Fruit fly (Drosophila melanogaster) whole organism, embryonic: ENCODE results near the gene nonA.

ENCODE experiments used
- B-H1 ChIP-seq: fragments of 200-800 bp; sonication (Bioruptor generic); IDR thresholded peaks from 3 replicates; pipeline ENCODE4 v1.3.6; 2022; ENCODE audit warnings: missing biosample characterization, missing genetic modification characterization
- Bdp1 ChIP-seq: fragments of 200-800 bp; sonication (Bioruptor generic); optimal IDR thresholded peaks from 3 replicates; lab custom pipeline; 2016; ENCODE audit warnings: missing biosample characterization, missing genetic modification characterization
- CG10543 ChIP-seq: fragments of 200-800 bp; sonication (Bioruptor generic); optimal IDR thresholded peaks from 3 replicates; lab custom pipeline; 2017; ENCODE audit warnings: missing biosample characterization, mild to moderate bottlenecking, missing genetic modification characterization, moderate library complexity
- CG10959 ChIP-seq: fragments of 200-800 bp; sonication (Bioruptor generic); IDR thresholded peaks from 2 replicates; pipeline ENCODE4 v1.3.6; 2022; ENCODE audit warnings: missing biosample characterization, missing genetic modification characterization
- CG11247 ChIP-seq: fragments of 200-800 bp; sonication (Bioruptor generic); IDR thresholded peaks from 2 replicates; pipeline ENCODE4 v1.3.6; 2022; ENCODE audit warnings: missing biosample characterization, missing genetic modification characterization
- CG11695 ChIP-seq: fragments of 200-800 bp; sonication (Bioruptor generic); IDR thresholded peaks from 3 replicates; pipeline ENCODE4 v1.3.6; 2022; ENCODE audit warnings: missing biosample characterization, missing genetic modification characterization
- CG11723 ChIP-seq: fragments of 200-800 bp; sonication (Bioruptor generic); optimal IDR thresholded peaks from 2 replicates; lab custom pipeline; 2017; ENCODE audit warnings: missing biosample characterization, mild to moderate bottlenecking, missing genetic modification characterization
- CG1233 ChIP-seq: fragments of 200-800 bp; sonication (Bioruptor generic); optimal IDR thresholded peaks from 4 replicates; lab custom pipeline; 2018; ENCODE audit warnings: missing biosample characterization, mild to moderate bottlenecking, missing genetic modification characterization
- CG14667 ChIP-seq: fragments of 200-800 bp; sonication (Bioruptor generic); IDR thresholded peaks from 2 replicates; pipeline ENCODE4 v1.3.6; 2022; ENCODE audit warnings: missing biosample characterization, missing genetic modification characterization
- CG17186 ChIP-seq: fragments of 200-800 bp; sonication (Bioruptor generic); optimal IDR thresholded peaks from 3 replicates; lab custom pipeline; 2017; ENCODE audit warnings: missing biosample characterization, missing genetic modification reagents, missing genetic modification characterization
- CG32532 ChIP-seq: fragments of 200-800 bp; sonication (Bioruptor generic); IDR thresholded peaks from 2 replicates; pipeline ENCODE4 v1.3.6; 2022; ENCODE audit warnings: missing biosample characterization, missing genetic modification characterization
- CG3407 ChIP-seq: fragments of 200-800 bp; sonication (Bioruptor generic); optimal IDR thresholded peaks from 2 replicates; lab custom pipeline; 2018; ENCODE audit warnings: missing biosample characterization, mild to moderate bottlenecking, missing genetic modification characterization
- CG34224 ChIP-seq: fragments of 200-800 bp; sonication (Bioruptor generic); IDR thresholded peaks from 3 replicates; pipeline ENCODE4 v1.3.6; 2022; ENCODE audit warnings: missing biosample characterization, missing genetic modification characterization; ENCODE audit not compliant: partially characterized antibody
- CG6854 ChIP-seq: fragments of 200-800 bp; sonication (Bioruptor generic); optimal IDR thresholded peaks from 3 replicates; lab custom pipeline; 2017; ENCODE audit warnings: missing biosample characterization, mild to moderate bottlenecking, missing genetic modification characterization
- CG7786 ChIP-seq: fragments of 200-800 bp; sonication (Bioruptor generic); optimal IDR thresholded peaks from 2 replicates; lab custom pipeline; 2016; ENCODE audit warnings: missing biosample characterization, missing genetic modification characterization
- CG8765 ChIP-seq: fragments of 200-800 bp; sonication (Bioruptor generic); IDR thresholded peaks from 2 replicates; pipeline ENCODE4 v1.3.6; 2022; ENCODE audit warnings: missing biosample characterization, missing genetic modification characterization
- CkIIα-i1 ChIP-seq: fragments of 200-800 bp; sonication (Bioruptor generic); IDR thresholded peaks from 2 replicates; pipeline ENCODE4 v1.3.6; 2022; ENCODE audit warnings: missing biosample characterization, missing genetic modification characterization
- Dfd ChIP-seq, 2 experiments: fragments of >200 bp; optimal IDR thresholded peaks; 2 replicates each; lab custom pipeline; 2017; ENCODE audit warnings: missing biosample characterization in 2 of 2, missing genetic modification characterization in 2 of 2
- Doc3 ChIP-seq: fragments of 200-800 bp; sonication (Bioruptor generic); IDR thresholded peaks from 3 replicates; pipeline ENCODE4 v1.3.6; 2022; ENCODE audit warnings: missing biosample characterization, missing genetic modification characterization; ENCODE audit not compliant: partially characterized antibody
- E2f2 ChIP-seq: fragments of 200-800 bp; sonication (Bioruptor generic); IDR thresholded peaks from 2 replicates; pipeline ENCODE4 v1.3.6; 2022; ENCODE audit warnings: missing biosample characterization, missing genetic modification characterization
- Eip74EF ChIP-seq, 2 experiments: fragments of 200-800 bp in 1 of 2; fragments of >200 bp in 1 of 2; sonication (Bioruptor generic) in 1 of 2; optimal IDR thresholded peaks; 2 replicates each; lab custom pipeline; 2017 to 2019; ENCODE audit warnings: missing biosample characterization in 2 of 2, missing genetic modification characterization in 2 of 2, mild to moderate bottlenecking in 1 of 2, moderate library complexity in 1 of 2
- Gsc ChIP-seq: fragments of 200-800 bp; sonication (Bioruptor generic); IDR thresholded peaks from 2 replicates; pipeline ENCODE4 v1.3.6; 2022; ENCODE audit warnings: missing biosample characterization, missing genetic modification characterization
- HLH3B ChIP-seq: fragments of 200-800 bp; sonication (Bioruptor generic); IDR thresholded peaks from 2 replicates; pipeline ENCODE4 v1.3.6; 2022; ENCODE audit warnings: missing biosample characterization, missing genetic modification characterization
- Hey ChIP-seq: fragments of 200-800 bp; sonication (Bioruptor generic); optimal IDR thresholded peaks from 3 replicates; lab custom pipeline; 2018; ENCODE audit warnings: missing biosample characterization, mild to moderate bottlenecking, missing genetic modification characterization
- Hr78 ChIP-seq, 2 experiments: fragments of 200-800 bp in 1 of 2; fragments of >200 bp in 1 of 2; sonication (Bioruptor generic) in 1 of 2; optimal IDR thresholded peaks; 2 replicates each; lab custom pipeline; 2017 to 2019; ENCODE audit warnings: missing biosample characterization in 2 of 2, missing genetic modification characterization in 2 of 2, mild to moderate bottlenecking in 1 of 2, moderate library complexity in 1 of 2
- Lhr ChIP-seq: fragments of 200-800 bp; sonication (Bioruptor generic); optimal IDR thresholded peaks from 3 replicates; lab custom pipeline; 2017; ENCODE audit warnings: mild to moderate bottlenecking, missing biosample characterization, missing genetic modification reagents, missing genetic modification characterization
- Max ChIP-seq: fragments of 200-800 bp; sonication (Bioruptor generic); optimal IDR thresholded peaks from 2 replicates; lab custom pipeline; 2016; ENCODE audit warnings: missing biosample characterization, mild to moderate bottlenecking, missing genetic modification characterization
- Med ChIP-seq: fragments of 200-800 bp; sonication (Bioruptor generic); peaks from one replicate; lab custom pipeline; 2016; ENCODE audit warnings: missing biosample characterization, missing genetic modification characterization, mild to moderate bottlenecking, inconsistent platforms, moderate library complexity
- Mes4 ChIP-seq: fragments of 200-800 bp; sonication (Bioruptor generic); optimal IDR thresholded peaks from 2 replicates; lab custom pipeline; 2016; ENCODE audit warnings: missing biosample characterization, missing genetic modification characterization
- NK7.1 ChIP-seq: fragments of 200-800 bp; sonication (Bioruptor generic); optimal IDR thresholded peaks from 3 replicates; lab custom pipeline; 2016; ENCODE audit warnings: missing biosample characterization, missing genetic modification characterization
- Neu2 ChIP-seq: fragments of 200-800 bp; sonication (Bioruptor generic); optimal IDR thresholded peaks from 3 replicates; lab custom pipeline; 2016; ENCODE audit warnings: missing biosample characterization, missing genetic modification characterization, borderline replicate concordance
- Opbp ChIP-seq: fragments of 200-800 bp; sonication (Bioruptor generic); IDR thresholded peaks from 3 replicates; pipeline ENCODE4 v1.3.6; 2022; ENCODE audit warnings: missing biosample characterization, missing genetic modification characterization; ENCODE audit not compliant: partially characterized antibody
- Rfx ChIP-seq: fragments of 200-800 bp; sonication (Bioruptor generic); IDR thresholded peaks from 2 replicates; pipeline ENCODE4 v1.3.6; 2022; ENCODE audit warnings: missing biosample characterization, missing genetic modification characterization
- Scr ChIP-seq: fragments of 200-800 bp; sonication (Bioruptor generic); IDR thresholded peaks from 2 replicates; pipeline ENCODE4 v1.3.6; 2022; ENCODE audit warnings: missing biosample characterization, missing genetic modification characterization; ENCODE audit not compliant: partially characterized antibody
- Ssrp ChIP-seq: fragments of 200-800 bp; sonication (Bioruptor generic); optimal IDR thresholded peaks from 2 replicates; lab custom pipeline; 2018; ENCODE audit warnings: missing biosample characterization, mild to moderate bottlenecking, missing genetic modification characterization, moderate library complexity
- Stat92E ChIP-seq, 3 experiments: fragments of >200 bp in 2 of 3; fragments of 200-800 bp in 1 of 3; sonication (Bioruptor generic) in 1 of 3; optimal IDR thresholded peaks; 2 replicates each; lab custom pipeline; 2017 to 2019; ENCODE audit warnings: missing biosample characterization in 3 of 3, missing genetic modification characterization in 3 of 3, mild to moderate bottlenecking in 1 of 3, moderate library complexity in 1 of 3
- Trl ChIP-seq, 3 experiments: fragments of >200 bp in 2 of 3; fragments of 200-800 bp in 1 of 3; sonication (Bioruptor generic) in 1 of 3; optimal IDR thresholded peaks; 2 replicates in 1 of 3; 3 replicates in 2 of 3; lab custom pipeline; 2016 to 2017; ENCODE audit warnings: missing biosample characterization in 1 of 3, missing genetic modification characterization in 1 of 3
- YL-1 ChIP-seq: fragments of 200-800 bp; sonication (Bioruptor generic); optimal IDR thresholded peaks from 3 replicates; lab custom pipeline; 2017; ENCODE audit warnings: missing biosample characterization, mild to moderate bottlenecking, missing genetic modification characterization
- bcd ChIP-seq: fragments of 200-800 bp; sonication (Bioruptor generic); optimal IDR thresholded peaks from 2 replicates; lab custom pipeline; 2017; ENCODE audit warnings: missing biosample characterization, mild to moderate bottlenecking, missing genetic modification characterization
- crol ChIP-seq: fragments of 200-800 bp; sonication (Bioruptor generic); IDR thresholded peaks from 2 replicates; pipeline ENCODE4 v1.3.6; 2022; ENCODE audit warnings: missing biosample characterization, missing genetic modification characterization
- dmrt11E ChIP-seq: fragments of 200-800 bp; sonication (Bioruptor generic); optimal IDR thresholded peaks from 3 replicates; lab custom pipeline; 2018; ENCODE audit warnings: missing biosample characterization, mild to moderate bottlenecking, missing genetic modification characterization, moderate library complexity
- fd102C ChIP-seq: fragments of 200-800 bp; sonication (Bioruptor generic); optimal IDR thresholded peaks from 2 replicates; lab custom pipeline; 2018; ENCODE audit warnings: missing biosample characterization, mild to moderate bottlenecking, missing genetic modification characterization, moderate library complexity
- fu2 ChIP-seq: fragments of 200-800 bp; sonication (Bioruptor generic); optimal IDR thresholded peaks from 2 replicates; lab custom pipeline; 2016; ENCODE audit warnings: missing biosample characterization, missing genetic modification characterization
- mam ChIP-seq: fragments of 200-800 bp; sonication (Bioruptor generic); optimal IDR thresholded peaks from 3 replicates; lab custom pipeline; 2016; ENCODE audit warnings: missing biosample characterization, missing genetic modification characterization
- org-1 ChIP-seq: fragments of 200-800 bp; sonication (Bioruptor generic); optimal IDR thresholded peaks from 2 replicates; lab custom pipeline; 2017; ENCODE audit warnings: missing biosample characterization, missing genetic modification characterization
- pfk ChIP-seq: fragments of 200-800 bp; sonication (Bioruptor generic); optimal IDR thresholded peaks from 2 replicates; lab custom pipeline; 2018; ENCODE audit warnings: missing biosample characterization, mild to moderate bottlenecking, missing genetic modification characterization, moderate library complexity
- pum ChIP-seq: fragments of 200-800 bp; sonication (Bioruptor generic); optimal IDR thresholded peaks from 2 replicates; lab custom pipeline; 2016; ENCODE audit warnings: missing biosample characterization, missing genetic modification characterization
- salm ChIP-seq: fragments of 200-800 bp; sonication (Bioruptor generic); optimal IDR thresholded peaks from 2 replicates; lab custom pipeline; 2018; ENCODE audit warnings: missing biosample characterization, mild to moderate bottlenecking, missing genetic modification characterization
- sr ChIP-seq: fragments of 200-800 bp; sonication (Bioruptor generic); IDR thresholded peaks from 3 replicates; pipeline ENCODE4 v1.3.6; 2022; ENCODE audit warnings: missing biosample characterization, missing genetic modification characterization
- vnd ChIP-seq: fragments of 200-800 bp; sonication (Bioruptor generic); IDR thresholded peaks from 3 replicates; pipeline ENCODE4 v1.3.6; 2022; ENCODE audit warnings: missing biosample characterization, missing genetic modification characterization; ENCODE audit not compliant: partially characterized antibody

Gene nonA

dm6 chrX:16321037-16321436, 40.3 kb upstream of the nonA start:
- TF ChIP-seq CG34224, result peak; percentile 27; the same call in 1 of the 3 replicates
- TF ChIP-seq crol (GFP tag; lab: Robert Waterston, UW), result no peak
- TF ChIP-seq CG10543 (GFP tag; lab: Kevin White, UChicago), result no peak
- TF ChIP-seq Lhr, result no peak
- TF ChIP-seq salm (tag; lab: Kevin White, UChicago), result no peak
- TF ChIP-seq CG14667 (GFP tag; lab: Robert Waterston, UW), result no peak
- no peak for TF ChIP-seq Max (GFP tag; lab: Kevin White, UChicago)
- TF ChIP-seq HLH3B, result no peak
- TF ChIP-seq bcd (GFP tag; lab: Kevin White, UChicago), result no peak
- TF ChIP-seq Doc3, result 0 out of 3 replicates have a peak, but pooled peaks have one; percentile 13
- TF ChIP-seq CG1233 (GFP tag; lab: Kevin White, UChicago), result no peak
- no peak for TF ChIP-seq org-1 (GFP tag; lab: Kevin White, UChicago)
- TF ChIP-seq fd102C (GFP tag; lab: Kevin White, UChicago), result no peak
- TF ChIP-seq Scr (GFP tag; lab: Robert Waterston, UW), result peak; percentile 25
- no peak for TF ChIP-seq CG11695 (GFP tag; lab: Robert Waterston, UW)
- TF ChIP-seq Dfd (GFP tag; optimal IDR thresholded peaks at IDR 0.05; lab: Kevin White, UChicago), result no peak
- no peak for TF ChIP-seq CG17186
- no peak for TF ChIP-seq sr
- TF ChIP-seq CkIIα-i1 (GFP tag; lab: Robert Waterston, UW), result no peak
- 0 out of 3 replicates have a peak, but pooled peaks have one; percentile 31 for TF ChIP-seq vnd (GFP tag; lab: Robert Waterston, UW)
- TF ChIP-seq CG7786 (GFP tag; lab: Kevin White, UChicago), result no peak
- TF ChIP-seq CG8765 (GFP tag; lab: Robert Waterston, UW), result no peak
- TF ChIP-seq Eip74EF (GFP tag; optimal IDR thresholded peaks at IDR 0.05; lab: Kevin White, UChicago), result no peak
- TF ChIP-seq Hr78 (GFP tag; optimal IDR thresholded peaks at IDR 0.05; lab: Kevin White, UChicago), result no peak
- TF ChIP-seq E2f2 (GFP tag; lab: Robert Waterston, UW), result peak; percentile 86
- peak; percentile 75 for TF ChIP-seq pfk (GFP tag; lab: Kevin White, UChicago)
- TF ChIP-seq Ssrp (tag; lab: Kevin White, UChicago), result no peak
- no peak for TF ChIP-seq Rfx (GFP tag; lab: Robert Waterston, UW)
- TF ChIP-seq YL-1 (GFP tag; lab: Kevin White, UChicago), result no peak
- no peak for TF ChIP-seq Hey (tag; lab: Kevin White, UChicago)
- TF ChIP-seq B-H1, result no peak
- TF ChIP-seq Opbp (GFP tag; lab: Robert Waterston, UW), result peak; percentile 17; the same call in 1 of the 3 replicates
- TF ChIP-seq pum, result no peak
- no peak for TF ChIP-seq CG11247 (GFP tag; lab: Robert Waterston, UW)
- TF ChIP-seq dmrt11E (tag; lab: Kevin White, UChicago), result no peak
- TF ChIP-seq NK7.1 (GFP tag; lab: Kevin White, UChicago), result no peak
- no peak for TF ChIP-seq CG6854 (GFP tag; lab: Kevin White, UChicago)
- no peak for TF ChIP-seq CG10959 (GFP tag; lab: Robert Waterston, UW)
- TF ChIP-seq fu2 (GFP tag; lab: Kevin White, UChicago), result no peak
- TF ChIP-seq CG32532 (GFP tag; lab: Robert Waterston, UW), result no peak
- TF ChIP-seq Trl (optimal IDR thresholded peaks at IDR 0.05; lab: Kevin White, UChicago), result no peak
- TF ChIP-seq Trl (GFP tag; optimal IDR thresholded peaks at IDR 0.05; lab: Kevin White, UChicago), result no peak
- no peak for TF ChIP-seq CG3407 (GFP tag; lab: Kevin White, UChicago)
- no peak for TF ChIP-seq Mes4
- TF ChIP-seq mam (GFP tag; lab: Kevin White, UChicago), result no peak
- TF ChIP-seq CG11723 (GFP tag; lab: Kevin White, UChicago), result no peak
- TF ChIP-seq Neu2, result no peak
- no peak for TF ChIP-seq Med (GFP tag; lab: Kevin White, UChicago)
- TF ChIP-seq Bdp1 (GFP tag; lab: Kevin White, UChicago), result no peak
- no peak for TF ChIP-seq Gsc
- TF ChIP-seq Stat92E (GFP tag; optimal IDR thresholded peaks at IDR 0.05; lab: Kevin White, UChicago), result no peak
